Fruit fly (Drosophila melanogaster) whole organism, pupa: ENCODE results near the gene Cpr65Av.

ENCODE experiments used
- Pif1A ChIP-seq: fragments of 200-800 bp; sonication (Bioruptor generic); optimal IDR thresholded peaks from 3 replicates; lab custom pipeline; 2016; ENCODE audit warnings: missing biosample characterization, missing genetic modification characterization
- Snoo ChIP-seq: fragments of 200-800 bp; sonication (Bioruptor generic); optimal IDR thresholded peaks from 3 replicates; lab custom pipeline; 2017; ENCODE audit warnings: missing biosample characterization, mild to moderate bottlenecking, missing genetic modification characterization, inconsistent platforms
- gl ChIP-seq: fragments of 200-800 bp; sonication (Bioruptor generic); optimal IDR thresholded peaks from 2 replicates; lab custom pipeline; 2018; ENCODE audit warnings: missing biosample characterization, mild to moderate bottlenecking, missing genetic modification characterization

DNA sequence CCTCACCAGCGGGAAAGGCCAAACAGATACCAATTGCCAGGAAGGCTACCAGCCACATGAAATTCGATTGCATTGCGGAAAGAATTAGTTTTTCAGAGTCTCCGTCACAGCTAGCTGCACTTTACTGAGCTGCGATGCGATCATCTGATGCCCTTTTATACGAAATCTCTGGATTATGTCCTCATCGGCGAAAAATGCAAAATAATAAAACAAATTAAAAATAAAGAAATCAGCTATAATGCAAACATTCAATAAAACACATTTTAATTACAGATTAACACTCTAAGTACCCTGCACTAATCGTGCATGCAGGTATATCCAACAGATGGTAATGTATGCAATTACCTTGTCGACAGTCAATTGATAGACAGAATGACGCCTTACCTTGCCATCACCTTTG is 7.8 kb downstream of the Cpr65Av start, which contains the start of gene Cpr65Au:
- no peak for TF ChIP-seq Pif1A (GFP tag; lab: Kevin White, UChicago)
- no peak for TF ChIP-seq gl (tag; lab: Kevin White, UChicago)
- no peak for TF ChIP-seq Snoo
